Worm (Caenorhabditis elegans) whole organism, mixed stage, embryonic: ENCODE results near the gene srp-7.

Experiments
- bed-3 ChIP-seq: fragments of 200-800 bp; sonication (Bioruptor generic); optimal IDR thresholded peaks from 3 replicates; lab custom pipeline; 2018; ENCODE audit warnings: mild to moderate bottlenecking, missing genetic modification characterization, moderate library complexity, missing compliant biosample characterization
- ceh-39 ChIP-seq: fragments of 150-350 bp; optimal IDR thresholded peaks from 2 replicates; lab custom pipeline; 2014; ENCODE audit warnings: missing biosample characterization, missing genetic modification characterization
- lin-13 ChIP-seq: fragments of 150-350 bp; optimal IDR thresholded peaks from 2 replicates; lab custom pipeline; 2014; ENCODE audit warnings: missing biosample characterization, missing genetic modification characterization
- mls-2 ChIP-seq: sonication (generic microtip); optimal IDR thresholded peaks from 2 replicates; lab custom pipeline; 2016; ENCODE audit warnings: mild to moderate bottlenecking, missing genetic modification characterization, moderate library complexity, missing compliant biosample characterization
- snpc-4 ChIP-seq: fragments of 150-350 bp; optimal IDR thresholded peaks from 2 replicates; lab custom pipeline; 2014; ENCODE audit warnings: missing biosample characterization, missing genetic modification characterization
- unc-62 ChIP-seq: fragments of 150-350 bp; optimal IDR thresholded peaks from 2 replicates; lab custom pipeline; 2014; ENCODE audit warnings: missing biosample characterization, missing genetic modification reagents, missing genetic modification characterization

DNA sequence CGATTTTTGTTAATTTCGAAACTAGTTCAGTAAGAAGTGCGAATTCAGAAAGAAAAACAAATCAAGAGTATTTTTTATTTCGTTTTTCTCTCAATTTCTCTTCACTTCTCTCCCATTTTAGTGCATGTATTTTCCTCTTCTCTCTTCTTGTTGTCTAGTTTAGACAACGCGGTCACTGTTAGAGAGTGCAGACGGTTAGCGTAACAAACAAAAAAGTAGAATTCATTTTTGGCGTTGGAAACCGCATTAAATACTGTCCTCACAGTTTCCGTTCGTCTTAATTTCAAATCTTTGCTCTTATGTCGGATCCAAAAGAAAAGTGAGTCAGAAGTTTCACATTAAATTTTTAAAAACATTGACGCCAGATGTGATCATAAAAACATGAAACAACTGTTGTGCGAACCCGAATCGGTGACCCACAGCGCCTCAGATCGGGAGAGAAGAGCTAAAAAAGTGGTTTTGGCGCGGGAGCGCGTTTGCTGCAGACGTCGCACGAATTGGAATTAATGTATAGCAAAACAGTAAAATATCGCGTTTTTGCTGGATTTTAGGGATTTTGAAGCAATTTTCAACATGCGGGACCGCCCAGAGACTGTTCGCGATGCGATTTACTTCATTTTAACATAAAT is at the start of gene srp-7:
- TF ChIP-seq ceh-39 (tag; lab: Kevin White, UChicago) (no peak), mls-2 (tag; lab: Kevin White, UChicago) (no peak), snpc-4 (tag; lab: Kevin White, UChicago) (no peak), unc-62 (no peak), lin-13 (tag; lab: Kevin White, UChicago) (no peak), bed-3 (no peak)
